Fruit fly (Drosophila melanogaster): Measurements from ENCODE around the gene CG18814.
A peak's percentile ranks its signal among the peaks of the same experiment; 100 is the strongest.

dm6 chr3L:16385252-16385879, 15.7 kb downstream of the CG18814 start:
- TF ChIP-seq dsf (GFP tag; optimal IDR thresholded peaks at IDR 0.05; ENCODE audit: borderline replicate concordance) (no peak), lola (GFP tag; optimal IDR thresholded peaks at IDR 0.05) (no peak), OdsH (GFP tag; optimal IDR thresholded peaks at IDR 0.05) (peak; percentile 43), dmrt93B (GFP tag; optimal IDR thresholded peaks at IDR 0.05) (no peak), Mio (GFP tag; optimal IDR thresholded peaks at IDR 0.05) (no peak), CrebA (GFP tag; optimal IDR thresholded peaks at IDR 0.05; ENCODE audit: borderline replicate concordance) (peak; percentile 87), Vsx2 (GFP tag; optimal IDR thresholded peaks at IDR 0.05; ENCODE audit: partially characterized antibody) (no peak), sage (GFP tag; optimal IDR thresholded peaks at IDR 0.05) (no peak), CG32264 (GFP tag; optimal IDR thresholded peaks at IDR 0.05) (no peak), Myc (optimal IDR thresholded peaks at IDR 0.05) (no peak)
